Fruit fly (Drosophila melanogaster) whole organism, adult: Measurements from ENCODE around the gene Pfrx.

ENCODE experiments used
- CG11617 ChIP-seq: fragments of 200-800 bp; sonication (Bioruptor generic); optimal IDR thresholded peaks from 2 replicates; lab custom pipeline; 2017; ENCODE audit warnings: mild to moderate bottlenecking, missing biosample characterization, missing genetic modification reagents, missing genetic modification characterization
- CG12768 ChIP-seq: fragments of 200-800 bp; sonication (Bioruptor generic); optimal IDR thresholded peaks from 2 replicates; lab custom pipeline; 2017; ENCODE audit warnings: missing biosample characterization, missing genetic modification characterization, mild to moderate bottlenecking, moderate library complexity, missing genetic modification reagents
- CG14711 ChIP-seq: fragments of 200-800 bp; sonication (Bioruptor generic); optimal IDR thresholded peaks from 2 replicates; lab custom pipeline; 2018; ENCODE audit warnings: missing biosample characterization, mild to moderate bottlenecking, missing genetic modification characterization, moderate library complexity
- CG1620 ChIP-seq: fragments of 200-800 bp; sonication (Bioruptor generic); optimal IDR thresholded peaks from 2 replicates; lab custom pipeline; 2016; ENCODE audit warnings: missing biosample characterization, missing genetic modification characterization
- CG33017 ChIP-seq: fragments of 200-800 bp; sonication (Bioruptor generic); optimal IDR thresholded peaks from 2 replicates; lab custom pipeline; 2018; ENCODE audit warnings: missing biosample characterization, mild to moderate bottlenecking, missing genetic modification characterization, moderate library complexity
- CG5204 ChIP-seq: fragments of 200-800 bp; sonication (Bioruptor generic); optimal IDR thresholded peaks from 2 replicates; lab custom pipeline; 2016; ENCODE audit warnings: missing biosample characterization, missing genetic modification characterization
- CG7045 ChIP-seq: fragments of 200-800 bp; sonication (Bioruptor generic); optimal IDR thresholded peaks from 2 replicates; lab custom pipeline; 2017; ENCODE audit warnings: missing biosample characterization, mild to moderate bottlenecking, missing genetic modification characterization
- CG7101 ChIP-seq: fragments of 200-800 bp; sonication (Bioruptor generic); optimal IDR thresholded peaks from 2 replicates; lab custom pipeline; 2018; ENCODE audit warnings: missing biosample characterization, mild to moderate bottlenecking, missing genetic modification characterization, moderate library complexity
- Clk ChIP-seq: fragments of 200-800 bp; sonication (Bioruptor generic); optimal IDR thresholded peaks from 2 replicates; lab custom pipeline; 2017; ENCODE audit warnings: missing biosample characterization, missing genetic modification characterization
- Crg-1 ChIP-seq: fragments of 200-800 bp; sonication (Bioruptor generic); optimal IDR thresholded peaks from 2 replicates; lab custom pipeline; 2016; ENCODE audit warnings: missing biosample characterization, missing genetic modification characterization
- Hr96 ChIP-seq: fragments of 200-800 bp; sonication (Bioruptor generic); optimal IDR thresholded peaks from 2 replicates; lab custom pipeline; 2016; ENCODE audit warnings: missing biosample characterization, missing genetic modification characterization
- Mnt ChIP-seq: fragments of 200-800 bp; sonication (Bioruptor generic); optimal IDR thresholded peaks from 2 replicates; lab custom pipeline; 2016; ENCODE audit warnings: missing biosample characterization, mild to moderate bottlenecking, missing genetic modification characterization
- bab1 ChIP-seq: fragments of 200-800 bp; sonication (Bioruptor generic); optimal IDR thresholded peaks from 3 replicates; lab custom pipeline; 2019; ENCODE audit warnings: missing biosample characterization, mild to moderate bottlenecking, missing genetic modification characterization, moderate library complexity
- cic ChIP-seq: fragments of 200-800 bp; sonication (Bioruptor generic); optimal IDR thresholded peaks from 2 replicates; lab custom pipeline; 2017; ENCODE audit warnings: missing biosample characterization, mild to moderate bottlenecking, missing genetic modification characterization, moderate library complexity
- cnc ChIP-seq, 2 experiments: fragments of >200 bp; optimal IDR thresholded peaks; 2 replicates each; lab custom pipeline; 2017
- kay ChIP-seq: fragments of 200-800 bp; sonication (Bioruptor generic); peaks from one replicate; lab custom pipeline; 2016; ENCODE audit warnings: missing biosample characterization, missing genetic modification characterization, borderline replicate concordance
- ovo ChIP-seq: fragments of 200-800 bp; sonication (Bioruptor generic); optimal IDR thresholded peaks from 2 replicates; lab custom pipeline; 2016; ENCODE audit warnings: missing biosample characterization, missing genetic modification characterization
- pad ChIP-seq: fragments of 200-800 bp; sonication (Bioruptor generic); optimal IDR thresholded peaks from 3 replicates; lab custom pipeline; 2017; ENCODE audit warnings: missing biosample characterization, missing genetic modification characterization, mild to moderate bottlenecking, moderate library complexity, missing genetic modification reagents
- tj ChIP-seq: fragments of 200-800 bp; sonication (Bioruptor generic); optimal IDR thresholded peaks from 3 replicates; lab custom pipeline; 2017; ENCODE audit warnings: missing biosample characterization, mild to moderate bottlenecking, missing genetic modification characterization, moderate library complexity
- toe ChIP-seq: fragments of 200-800 bp; sonication (Bioruptor generic); optimal IDR thresholded peaks from 2 replicates; lab custom pipeline; 2016; ENCODE audit warnings: missing biosample characterization, missing genetic modification characterization

Gene Pfrx

DNA sequence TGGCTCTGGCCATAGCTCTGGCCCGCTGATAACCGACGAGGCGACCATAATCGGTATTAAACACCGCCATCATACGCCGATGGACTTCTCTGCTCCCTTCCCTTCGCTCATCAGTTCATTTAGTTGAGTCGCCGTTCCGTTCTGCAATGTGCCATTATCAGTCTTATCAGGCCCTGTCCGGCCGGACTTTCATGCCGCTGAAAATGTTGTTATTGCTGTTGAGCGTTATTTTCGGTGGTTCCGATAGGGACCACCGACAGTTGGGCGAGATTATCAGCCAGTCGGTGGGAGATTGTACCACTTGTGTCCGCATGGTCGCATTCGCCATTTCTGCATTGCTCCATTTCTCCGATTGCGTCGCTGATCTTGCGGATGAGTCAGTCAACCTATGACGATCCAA lies 6.0 kb downstream of the Pfrx start:
- no peak for TF ChIP-seq CG12768
- no peak for TF ChIP-seq CG5204 (GFP tag; lab: Kevin White, UChicago)
- TF ChIP-seq Mnt (GFP tag; lab: Kevin White, UChicago) = peak; percentile 19

DNA sequence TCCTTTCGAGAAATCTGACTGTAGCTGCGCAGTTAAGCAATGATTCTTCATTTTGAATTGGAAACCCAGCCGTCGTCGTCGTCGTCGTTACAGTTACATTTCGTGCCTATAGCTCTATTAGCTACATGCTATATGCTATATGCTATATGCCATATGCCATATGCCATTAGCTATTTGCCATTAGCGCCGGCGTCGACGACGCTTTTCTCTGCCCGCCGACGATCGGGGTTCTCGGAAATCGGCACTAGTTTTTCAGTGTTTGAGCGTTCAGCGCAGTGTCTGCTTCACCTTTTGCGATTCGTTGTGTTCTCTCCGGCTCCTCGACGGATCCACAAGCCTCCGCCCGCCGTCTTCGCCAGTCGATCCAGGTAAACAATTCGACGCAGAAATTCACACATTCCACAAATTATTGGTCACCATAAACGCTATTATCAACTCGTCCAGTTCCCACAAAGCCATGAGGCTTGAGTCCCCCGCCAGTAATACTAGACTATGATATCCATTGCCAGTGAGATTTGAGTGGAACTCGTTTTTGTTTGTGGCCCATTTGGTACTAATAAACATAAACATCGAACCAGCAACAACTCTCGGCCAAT lies 9.0 kb downstream of the Pfrx start:
- TF ChIP-seq kay (GFP tag; lab: Kevin White, UChicago) = peak; percentile 55
- TF ChIP-seq CG11617 (GFP tag; lab: Kevin White, UChicago) = no peak
- TF ChIP-seq Clk (GFP tag; lab: Kevin White, UChicago) = no peak
- TF ChIP-seq tj (GFP tag; lab: Kevin White, UChicago) = no peak

DNA sequence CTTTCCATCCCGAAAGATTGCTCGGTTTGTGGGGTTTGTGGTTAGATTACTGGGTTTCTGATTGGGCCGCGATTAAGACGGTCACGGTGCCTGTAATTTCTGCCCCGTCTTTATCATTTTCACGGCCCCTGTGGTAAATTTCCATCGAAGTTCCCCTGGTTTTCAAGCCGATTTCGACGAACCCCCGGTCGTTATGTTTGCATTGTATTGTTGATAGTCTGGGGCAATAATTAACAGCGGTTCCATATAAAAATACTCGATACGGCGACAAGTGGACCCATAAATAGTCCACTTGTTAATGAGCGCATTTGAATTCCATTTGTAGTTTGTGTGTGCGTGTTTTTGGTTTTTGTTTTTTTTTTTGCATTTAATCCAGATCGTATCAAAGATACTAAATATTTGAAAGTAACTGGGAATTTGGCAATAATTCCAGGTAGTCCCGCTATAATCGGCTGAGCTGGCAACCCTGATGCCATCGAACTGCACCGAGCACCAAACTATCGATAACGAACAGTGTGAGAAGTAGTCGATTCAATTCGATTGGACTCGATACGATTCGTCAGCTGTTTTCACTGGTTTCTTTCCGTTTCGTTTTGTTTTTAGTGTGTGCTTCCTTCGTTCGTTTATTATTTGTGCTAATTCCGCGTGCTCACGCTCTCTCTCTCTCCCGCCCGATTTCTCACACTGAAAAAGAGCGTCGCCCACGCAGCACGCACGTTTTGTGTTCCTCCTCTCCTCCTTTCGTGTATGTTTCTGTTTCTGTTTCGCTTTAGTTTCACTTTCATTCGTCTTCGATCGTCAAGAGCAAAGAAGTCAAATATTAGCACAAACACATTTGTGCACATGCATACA lies 10.3 kb downstream of the Pfrx start:
- TF ChIP-seq CG7101 (tag; lab: Kevin White, UChicago) = peak; percentile 49
- TF ChIP-seq CG5204 (GFP tag; lab: Kevin White, UChicago) = no peak
- no peak for TF ChIP-seq toe (GFP tag; lab: Kevin White, UChicago)
- no peak for TF ChIP-seq kay (GFP tag; lab: Kevin White, UChicago)
- peak; percentile 46 for TF ChIP-seq Hr96
- TF ChIP-seq bab1 (GFP tag; lab: Kevin White, UChicago) = peak; percentile 57
- peak; percentile 42 for TF ChIP-seq CG12768
- TF ChIP-seq pad (GFP tag; lab: Kevin White, UChicago) = no peak
- TF ChIP-seq tj (GFP tag; lab: Kevin White, UChicago) = peak; percentile 80
- no peak for TF ChIP-seq cnc (optimal IDR thresholded peaks at IDR 0.05; lab: Kevin White, UChicago)
- TF ChIP-seq CG33017 (tag; lab: Kevin White, UChicago) = no peak
- TF ChIP-seq CG14711 = peak; percentile 93
- TF ChIP-seq Crg-1 = no peak
- TF ChIP-seq CG7045 = no peak
- no peak for TF ChIP-seq cic (GFP tag; lab: Kevin White, UChicago)
- TF ChIP-seq Clk (GFP tag; lab: Kevin White, UChicago) = no peak
- peak; percentile 92 for TF ChIP-seq ovo (GFP tag; lab: Kevin White, UChicago)
- TF ChIP-seq CG1620 (GFP tag; lab: Kevin White, UChicago) = no peak
- TF ChIP-seq CG11617 (GFP tag; lab: Kevin White, UChicago) = peak; percentile 37
- peak; percentile 76 for TF ChIP-seq Mnt (GFP tag; lab: Kevin White, UChicago)

DNA sequence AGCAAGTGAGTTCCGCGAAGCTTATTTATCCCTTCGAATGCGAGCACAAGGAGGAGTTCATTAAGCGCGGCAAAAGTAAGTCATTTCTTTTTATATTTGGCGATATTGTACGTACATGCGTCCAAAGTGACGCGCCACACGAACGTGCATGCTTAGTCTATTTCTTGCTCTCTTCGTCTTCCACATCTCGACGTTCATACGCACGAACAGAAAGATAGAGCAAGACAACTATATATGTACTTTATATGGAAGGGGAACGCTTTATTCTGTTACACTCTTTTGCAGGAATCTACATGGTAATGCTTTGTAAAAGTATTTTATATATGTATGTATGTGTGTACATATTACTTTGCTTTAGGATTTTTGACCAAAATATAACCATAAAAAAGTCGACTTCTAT lies 14.9 kb downstream of the Pfrx start:
- TF ChIP-seq cnc (optimal IDR thresholded peaks at IDR 0.05; lab: Kevin White, UChicago) (no peak), Mnt (GFP tag; lab: Kevin White, UChicago) (no peak), pad (GFP tag; lab: Kevin White, UChicago) (peak; percentile 77), CG11617 (GFP tag; lab: Kevin White, UChicago) (no peak), Hr96 (no peak), CG33017 (tag; lab: Kevin White, UChicago) (no peak), Clk (GFP tag; lab: Kevin White, UChicago) (no peak)

DNA sequence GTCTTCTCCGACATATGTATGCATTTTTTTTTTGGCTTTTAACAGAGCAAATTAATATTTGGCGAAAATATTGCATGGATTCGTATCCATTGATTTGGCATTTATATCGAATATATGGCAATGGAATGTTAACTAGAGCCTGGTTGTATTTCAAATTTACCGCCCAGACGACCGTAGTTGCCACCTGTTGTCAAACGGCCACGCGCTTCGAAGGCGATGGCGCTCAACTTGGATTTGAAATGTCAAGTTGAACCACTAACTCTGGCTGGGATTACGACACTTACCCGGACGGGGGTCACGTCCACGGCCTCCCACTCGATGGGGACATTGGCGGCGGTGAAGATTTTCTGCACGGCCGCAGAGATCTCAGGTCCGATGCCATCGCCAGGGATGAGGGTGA lies 25.1 kb downstream of the Pfrx start:
- TF ChIP-seq Clk (GFP tag; lab: Kevin White, UChicago) (no peak), ovo (GFP tag; lab: Kevin White, UChicago) (no peak), CG1620 (GFP tag; lab: Kevin White, UChicago) (no peak)

DNA sequence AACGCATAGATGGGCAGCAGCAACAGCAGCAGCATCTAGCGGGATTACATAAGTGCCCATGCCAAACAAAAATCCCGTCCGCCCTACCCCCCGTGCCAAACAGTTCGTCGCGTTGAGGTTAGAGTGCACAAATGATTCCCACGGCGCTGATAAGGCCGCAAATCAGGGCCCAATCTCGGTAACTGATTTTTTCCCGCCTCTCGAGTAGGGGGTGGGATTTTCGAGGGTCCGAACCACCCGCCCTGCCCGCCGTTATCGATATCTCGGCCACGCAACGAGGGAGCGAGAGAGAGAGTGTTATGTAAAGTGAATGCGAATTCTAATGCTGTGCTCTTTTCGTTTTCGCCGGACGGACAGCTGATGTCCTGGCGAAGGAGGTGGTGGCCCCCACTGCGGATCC lies 25.6 kb downstream of the Pfrx start:
- TF ChIP-seq cnc (optimal IDR thresholded peaks at IDR 0.05; lab: Kevin White, UChicago) (no peak), Mnt (GFP tag; lab: Kevin White, UChicago) (peak; percentile 39), Crg-1 (peak; percentile 3), cic (GFP tag; lab: Kevin White, UChicago) (peak; percentile 16), CG7101 (tag; lab: Kevin White, UChicago) (no peak), ovo (GFP tag; lab: Kevin White, UChicago) (no peak)

DNA sequence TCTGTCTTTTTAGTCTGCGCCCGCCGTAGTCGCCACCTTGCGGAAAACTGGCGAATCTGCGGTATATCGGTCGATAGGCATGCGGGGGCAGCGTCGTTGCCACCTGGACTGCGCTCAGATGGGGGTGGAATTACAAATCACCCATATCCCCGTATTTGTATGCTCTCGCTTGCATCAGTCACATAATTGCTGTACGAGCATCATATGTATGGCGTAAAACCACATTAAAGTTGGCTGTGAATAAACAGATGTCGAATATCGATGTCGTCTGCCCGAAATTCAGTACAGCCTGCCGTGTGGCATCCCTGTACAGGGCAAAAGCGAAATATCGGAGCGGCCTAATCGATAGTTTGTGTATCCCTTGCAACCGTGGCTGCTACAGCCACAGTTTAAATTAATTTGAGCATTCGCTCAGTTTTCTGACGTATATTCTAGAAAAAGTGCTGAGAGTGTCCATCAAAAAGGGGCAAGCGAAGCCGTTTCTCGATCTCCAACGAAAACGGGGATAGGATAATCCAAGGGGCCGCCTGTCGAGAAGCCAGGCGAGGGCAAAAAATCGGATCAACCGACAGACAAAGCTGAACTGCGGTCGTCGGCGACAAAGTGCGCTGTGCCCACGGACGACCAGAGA lies 26.6 kb downstream of the Pfrx start, which contains the start of the genes Idh3a and CoRest:
Gene Idh3a (minus strand): TSS at position 58 of the 631 bp plus-strand sequence.
Gene CoRest (plus strand): TSS at position 177 of the 631 bp plus-strand sequence.
- TF ChIP-seq CG7101 (tag; lab: Kevin White, UChicago) (no peak), CG11617 (GFP tag; lab: Kevin White, UChicago) (peak; percentile 6), Clk (GFP tag; lab: Kevin White, UChicago) (no peak), tj (GFP tag; lab: Kevin White, UChicago) (peak; percentile 9), CG5204 (GFP tag; lab: Kevin White, UChicago) (no peak), CG33017 (tag; lab: Kevin White, UChicago) (no peak), cnc (optimal IDR thresholded peaks at IDR 0.05; lab: Kevin White, UChicago) (no peak), Mnt (GFP tag; lab: Kevin White, UChicago) (peak; percentile 18), ovo (GFP tag; lab: Kevin White, UChicago) (no peak), CG12768 (no peak), toe (GFP tag; lab: Kevin White, UChicago) (peak; percentile 73), CG1620 (GFP tag; lab: Kevin White, UChicago) (no peak), cic (GFP tag; lab: Kevin White, UChicago) (no peak), CG14711 (no peak), Crg-1 (no peak), bab1 (GFP tag; lab: Kevin White, UChicago) (peak; percentile 18), Hr96 (peak; percentile 52), CG7045 (no peak), kay (GFP tag; lab: Kevin White, UChicago) (no peak), pad (GFP tag; lab: Kevin White, UChicago) (peak; percentile 24)
